Fruit fly (Drosophila melanogaster) whole organism, prepupa: ENCODE results near the gene Itgbn.

Experiments used
- Blimp-1 ChIP-seq: fragments of 200-800 bp; sonication (Bioruptor generic); optimal IDR thresholded peaks from 3 replicates; lab custom pipeline; 2017; ENCODE audit warnings: missing biosample characterization, missing genetic modification characterization, mild to moderate bottlenecking, moderate library complexity, missing genetic modification reagents
- CG10631 ChIP-seq: fragments of 200-800 bp; sonication (Bioruptor generic); optimal IDR thresholded peaks from 2 replicates; lab custom pipeline; 2016; ENCODE audit warnings: missing biosample characterization, missing genetic modification characterization
- CG10669 ChIP-seq: fragments of 200-800 bp; sonication (Bioruptor generic); optimal IDR thresholded peaks from 3 replicates; lab custom pipeline; 2018; ENCODE audit warnings: missing biosample characterization, mild to moderate bottlenecking, missing genetic modification characterization, moderate library complexity
- CG11294 ChIP-seq: fragments of 200-800 bp; sonication (Bioruptor generic); IDR thresholded peaks from 2 replicates; pipeline ENCODE4 v1.3.6; 2022; ENCODE audit warnings: missing biosample characterization, missing genetic modification characterization
- CG11762 ChIP-seq: fragments of 200-800 bp; sonication (Bioruptor generic); optimal IDR thresholded peaks from 3 replicates; lab custom pipeline; 2016; ENCODE audit warnings: missing biosample characterization, missing genetic modification characterization; ENCODE audit not compliant: insufficient read depth
- CG11902 ChIP-seq: fragments of 200-800 bp; sonication (Bioruptor generic); optimal IDR thresholded peaks from 3 replicates; lab custom pipeline; 2016; ENCODE audit warnings: missing biosample characterization, missing genetic modification characterization
- CG1621 ChIP-seq: fragments of 200-800 bp; sonication (Bioruptor generic); optimal IDR thresholded peaks from 3 replicates; lab custom pipeline; 2018; ENCODE audit warnings: missing biosample characterization, mild to moderate bottlenecking, missing genetic modification characterization
- CG16779 ChIP-seq: fragments of 200-800 bp; sonication (Bioruptor generic); optimal IDR thresholded peaks from 3 replicates; lab custom pipeline; 2017; ENCODE audit warnings: missing biosample characterization, mild to moderate bottlenecking, missing genetic modification characterization
- CG31627 ChIP-seq: fragments of 200-800 bp; sonication (Bioruptor generic); optimal IDR thresholded peaks from 3 replicates; lab custom pipeline; 2016; ENCODE audit warnings: missing biosample characterization, missing genetic modification characterization
- CG34406 ChIP-seq: fragments of 200-800 bp; sonication (Bioruptor generic); optimal IDR thresholded peaks from 3 replicates; lab custom pipeline; 2016; ENCODE audit warnings: missing biosample characterization, missing genetic modification characterization
- CG3919 ChIP-seq: fragments of 200-800 bp; sonication (Bioruptor generic); optimal IDR thresholded peaks from 3 replicates; lab custom pipeline; 2016; ENCODE audit warnings: missing biosample characterization, missing genetic modification characterization
- CG4318 ChIP-seq: fragments of 200-800 bp; sonication (Bioruptor generic); optimal IDR thresholded peaks from 3 replicates; lab custom pipeline; 2017; ENCODE audit warnings: missing biosample characterization, mild to moderate bottlenecking, missing genetic modification characterization
- CG6808 ChIP-seq: fragments of 200-800 bp; sonication (Bioruptor generic); optimal IDR thresholded peaks from 3 replicates; lab custom pipeline; 2017; ENCODE audit warnings: missing biosample characterization, missing genetic modification characterization, mild to moderate bottlenecking, moderate library complexity, missing genetic modification reagents
- CG8632 ChIP-seq: fragments of 200-800 bp; sonication (Bioruptor generic); optimal IDR thresholded peaks from 3 replicates; lab custom pipeline; 2016; ENCODE audit warnings: missing biosample characterization, missing genetic modification characterization
- Eip75B ChIP-seq: fragments of 200-800 bp; sonication (Bioruptor generic); optimal IDR thresholded peaks from 3 replicates; lab custom pipeline; 2016; ENCODE audit warnings: missing biosample characterization, missing genetic modification characterization
- Eip78C ChIP-seq: fragments of 200-800 bp; sonication (Bioruptor generic); peaks from one replicate; lab custom pipeline; 2016; ENCODE audit warnings: missing biosample characterization, missing genetic modification characterization
- Eip93F ChIP-seq: fragments of 200-800 bp; sonication (Bioruptor generic); optimal IDR thresholded peaks from 2 replicates; lab custom pipeline; 2016; ENCODE audit warnings: missing biosample characterization, mild to moderate bottlenecking, missing genetic modification characterization
- Ets96B ChIP-seq: fragments of 200-800 bp; optimal IDR thresholded peaks from 2 replicates; lab custom pipeline; 2019; ENCODE audit warnings: missing biosample characterization, mild to moderate bottlenecking, missing genetic modification characterization, moderate library complexity
- Gug ChIP-seq: fragments of 200-800 bp; sonication (Bioruptor generic); IDR thresholded peaks from 2 replicates; pipeline ENCODE4 v1.3.6; 2022; ENCODE audit warnings: missing biosample characterization, missing genetic modification characterization
- Hr38 ChIP-seq: sonication (Bioruptor generic); optimal IDR thresholded peaks from 2 replicates; lab custom pipeline; 2016; ENCODE audit warnings: missing biosample characterization, missing genetic modification characterization
- Hr39 ChIP-seq: fragments of 200-800 bp; sonication (Bioruptor generic); optimal IDR thresholded peaks from 2 replicates; lab custom pipeline; 2016; ENCODE audit warnings: missing biosample characterization, missing genetic modification characterization
- Lpt ChIP-seq: fragments of 200-800 bp; sonication (Bioruptor generic); optimal IDR thresholded peaks from 3 replicates; lab custom pipeline; 2016; ENCODE audit warnings: missing biosample characterization, missing genetic modification characterization
- Met ChIP-seq: fragments of 200-800 bp; sonication (Bioruptor generic); optimal IDR thresholded peaks from 3 replicates; lab custom pipeline; 2016; ENCODE audit warnings: missing biosample characterization, missing genetic modification characterization
- OdsH ChIP-seq: fragments of 200-800 bp; sonication (Bioruptor generic); optimal IDR thresholded peaks from 3 replicates; lab custom pipeline; 2016; ENCODE audit warnings: missing biosample characterization, missing genetic modification characterization
- Smox ChIP-seq: fragments of 200-800 bp; sonication (Bioruptor generic); optimal IDR thresholded peaks from 3 replicates; lab custom pipeline; 2016; ENCODE audit warnings: missing biosample characterization, missing genetic modification characterization
- Sox14 ChIP-seq: fragments of 200-800 bp; sonication (Bioruptor generic); optimal IDR thresholded peaks from 3 replicates; lab custom pipeline; 2016; ENCODE audit warnings: missing biosample characterization, missing genetic modification characterization
- Sox15 ChIP-seq: fragments of 200-800 bp; sonication (Bioruptor generic); optimal IDR thresholded peaks from 3 replicates; lab custom pipeline; 2016; ENCODE audit warnings: missing biosample characterization, missing genetic modification characterization
- achi ChIP-seq: fragments of 200-800 bp; sonication (Bioruptor generic); optimal IDR thresholded peaks from 3 replicates; lab custom pipeline; 2016; ENCODE audit warnings: missing biosample characterization, missing genetic modification characterization
- acj6 ChIP-seq: fragments of 200-800 bp; sonication (Bioruptor generic); optimal IDR thresholded peaks from 3 replicates; lab custom pipeline; 2016; ENCODE audit warnings: missing biosample characterization, missing genetic modification characterization
- dsx ChIP-seq: fragments of 200-800 bp; optimal IDR thresholded peaks from 3 replicates; lab custom pipeline; 2019; ENCODE audit warnings: missing biosample characterization, mild to moderate bottlenecking, missing genetic modification characterization, moderate library complexity; ENCODE audit not compliant: poor library complexity, severe bottlenecking
- eg ChIP-seq: fragments of 200-800 bp; sonication (Bioruptor generic); IDR thresholded peaks from 3 replicates; pipeline ENCODE4 v1.3.6; 2022; ENCODE audit warnings: missing biosample characterization, missing genetic modification characterization
- esn ChIP-seq: fragments of 200-800 bp; sonication (Bioruptor generic); optimal IDR thresholded peaks from 2 replicates; lab custom pipeline; 2016; ENCODE audit warnings: missing biosample characterization, mild to moderate bottlenecking, missing genetic modification characterization, moderate library complexity
- fd85E ChIP-seq: fragments of 200-800 bp; sonication (Bioruptor generic); optimal IDR thresholded peaks from 3 replicates; lab custom pipeline; 2016; ENCODE audit warnings: missing biosample characterization, missing genetic modification characterization
- lz ChIP-seq: fragments of 200-800 bp; sonication (Bioruptor generic); optimal IDR thresholded peaks from 3 replicates; lab custom pipeline; 2016; ENCODE audit warnings: missing biosample characterization, missing genetic modification characterization
- net ChIP-seq: fragments of 200-800 bp; sonication (Bioruptor generic); optimal IDR thresholded peaks from 3 replicates; lab custom pipeline; 2016; ENCODE audit warnings: missing biosample characterization, missing genetic modification characterization
- pdm3 ChIP-seq: fragments of 200-800 bp; sonication (Bioruptor generic); optimal IDR thresholded peaks from 3 replicates; lab custom pipeline; 2016; ENCODE audit warnings: missing biosample characterization, missing genetic modification characterization
- salr ChIP-seq, 2 experiments: fragments of 200-800 bp; sonication (Bioruptor generic); optimal IDR thresholded peaks; 3 replicates each; lab custom pipeline; 2016 to 2018; ENCODE audit warnings: missing biosample characterization in 2 of 2, missing genetic modification characterization in 2 of 2, mild to moderate bottlenecking in 1 of 2
- svp ChIP-seq: fragments of 200-800 bp; sonication (Bioruptor generic); peaks from one replicate; lab custom pipeline; 2016; ENCODE audit warnings: missing biosample characterization, missing genetic modification characterization
- topi ChIP-seq: fragments of 200-800 bp; sonication (Bioruptor generic); optimal IDR thresholded peaks from 3 replicates; lab custom pipeline; 2016; ENCODE audit warnings: missing biosample characterization, missing genetic modification characterization
- vri ChIP-seq: fragments of 200-800 bp; sonication (Bioruptor generic); optimal IDR thresholded peaks from 3 replicates; lab custom pipeline; 2016; ENCODE audit warnings: missing biosample characterization, mild to moderate bottlenecking, missing genetic modification characterization

Gene Itgbn

DNA sequence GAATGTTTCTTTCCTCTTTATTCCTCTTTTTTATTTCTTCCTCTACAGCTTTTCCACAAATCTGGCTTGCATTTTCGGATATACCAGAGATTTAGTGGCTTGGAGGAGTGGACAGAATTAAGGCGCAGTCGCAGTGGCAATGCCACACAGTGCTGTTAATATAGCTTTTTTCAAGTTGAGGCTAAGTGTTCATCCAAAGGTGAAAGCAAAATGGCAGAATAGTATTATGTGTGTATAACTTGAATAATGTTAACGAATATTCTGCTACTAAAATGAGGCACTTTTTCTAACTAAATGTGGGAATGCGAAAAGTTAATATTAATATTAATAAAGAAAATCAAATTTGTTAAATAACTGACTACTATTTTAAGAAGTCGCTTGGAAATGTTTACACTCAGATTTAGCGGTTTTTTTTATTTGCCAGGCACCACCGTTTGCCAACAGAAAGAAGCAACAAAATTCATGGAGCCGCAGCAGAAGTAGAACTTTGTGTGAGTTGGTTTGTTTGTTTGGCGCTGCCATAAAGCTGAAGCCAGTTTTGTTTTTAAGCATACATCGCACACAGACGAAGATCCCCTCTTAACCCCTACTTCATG, 39.6 kb upstream of the Itgbn start (continued):
- TF ChIP-seq esn (peak; percentile 7), Ets96B (peak; percentile 5), CG11762 (GFP tag; lab: Kevin White, UChicago) (no peak), acj6 (GFP tag; lab: Kevin White, UChicago) (no peak), Blimp-1 (no peak), Eip78C (GFP tag; lab: Kevin White, UChicago) (peak; percentile 65), salr (GFP tag; optimal IDR thresholded peaks at IDR 0.05; lab: Kevin White, UChicago) (no peak), CG4318 (GFP tag; lab: Kevin White, UChicago) (no peak), lz (GFP tag; lab: Kevin White, UChicago) (no peak), CG11902 (GFP tag; lab: Kevin White, UChicago) (no peak), CG10631 (no peak), CG1621 (tag; lab: Kevin White, UChicago) (no peak), Eip75B (GFP tag; lab: Kevin White, UChicago) (no peak), topi (no peak), Lpt (GFP tag; lab: Kevin White, UChicago) (no peak), svp (GFP tag; lab: Kevin White, UChicago) (peak; percentile 52), Hr38 (no peak), CG11294 (GFP tag; lab: Robert Waterston, UW) (no peak), dsx (GFP tag; lab: Kevin White, UChicago) (peak; percentile 19), CG31627 (no peak), Hr39 (GFP tag; lab: Kevin White, UChicago) (no peak), OdsH (GFP tag; lab: Kevin White, UChicago) (no peak), vri (no peak), fd85E (no peak), Gug (GFP tag; lab: Robert Waterston, UW) (no peak)

DNA sequence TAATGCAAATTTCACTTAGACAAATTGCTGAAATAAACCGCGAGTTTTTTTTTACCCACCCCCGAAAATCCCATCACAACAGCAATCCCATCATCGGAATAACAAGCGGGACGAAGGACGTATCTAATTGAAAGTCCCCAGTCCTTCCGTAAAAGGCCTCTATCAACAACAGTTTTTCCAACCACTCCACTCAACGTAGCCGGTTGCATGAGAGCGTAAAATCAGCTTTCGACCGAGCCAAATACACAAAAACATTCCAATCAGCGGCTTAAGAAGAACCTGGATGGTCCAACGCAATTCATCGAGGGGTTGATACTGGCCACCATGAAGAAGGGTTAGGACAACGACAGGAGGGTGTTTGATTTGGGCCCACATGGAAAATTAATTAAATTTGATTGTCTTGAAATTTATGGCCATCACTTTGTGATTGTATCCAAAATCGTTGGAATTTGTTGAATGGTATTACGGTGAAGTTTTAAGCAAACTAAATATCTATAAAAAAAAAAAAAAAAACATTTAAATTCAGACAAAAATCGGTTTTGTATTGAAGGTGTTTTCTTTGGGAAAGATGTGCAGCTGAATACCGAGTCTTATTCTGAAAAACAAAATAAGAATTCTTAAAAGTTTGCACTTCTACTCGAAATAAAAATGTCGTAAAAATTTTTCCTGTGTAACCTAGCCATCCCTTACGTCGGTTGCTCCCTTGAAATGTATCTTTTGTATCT, 38.1 kb upstream of the Itgbn start:
- TF ChIP-seq net (GFP tag; lab: Kevin White, UChicago) (no peak), OdsH (GFP tag; lab: Kevin White, UChicago) (peak; percentile 9), eg (GFP tag; lab: Robert Waterston, UW) (no peak), CG6808 (GFP tag; lab: Kevin White, UChicago) (no peak), Sox14 (GFP tag; lab: Kevin White, UChicago) (peak; percentile 18), Lpt (GFP tag; lab: Kevin White, UChicago) (no peak), CG10669 (GFP tag; lab: Kevin White, UChicago) (peak; percentile 9), Ets96B (peak; percentile 4), acj6 (GFP tag; lab: Kevin White, UChicago) (peak; percentile 8), topi (peak; percentile 29), Eip78C (GFP tag; lab: Kevin White, UChicago) (peak; percentile 85), salr (GFP tag; optimal IDR thresholded peaks at IDR 0.05; lab: Kevin White, UChicago) (peak in 1 of 2 experiments; percentile 17), CG16779 (no peak), Gug (GFP tag; lab: Robert Waterston, UW) (no peak), Eip93F (no peak), CG31627 (peak; percentile 1), lz (GFP tag; lab: Kevin White, UChicago) (peak; percentile 9), achi (GFP tag; lab: Kevin White, UChicago) (no peak), CG8632 (GFP tag; lab: Kevin White, UChicago) (no peak), CG3919 (GFP tag; lab: Kevin White, UChicago) (peak; percentile 42), svp (GFP tag; lab: Kevin White, UChicago) (peak; percentile 62), pdm3 (peak; percentile 39), dsx (GFP tag; lab: Kevin White, UChicago) (no peak), Smox (GFP tag; lab: Kevin White, UChicago) (peak; percentile 35), Sox15 (GFP tag; lab: Kevin White, UChicago) (no peak), CG10631 (peak; percentile 27), Hr39 (GFP tag; lab: Kevin White, UChicago) (peak; percentile 22), Met (GFP tag; lab: Kevin White, UChicago) (peak; percentile 36), esn (peak; percentile 41), CG34406 (GFP tag; lab: Kevin White, UChicago) (peak; percentile 22)
- TF ChIP-seq, all 60 proteins: peak for 19
